Fruit fly (Drosophila melanogaster): ENCODE measurements around the gene Srlp.

Srlp gene

DNA sequence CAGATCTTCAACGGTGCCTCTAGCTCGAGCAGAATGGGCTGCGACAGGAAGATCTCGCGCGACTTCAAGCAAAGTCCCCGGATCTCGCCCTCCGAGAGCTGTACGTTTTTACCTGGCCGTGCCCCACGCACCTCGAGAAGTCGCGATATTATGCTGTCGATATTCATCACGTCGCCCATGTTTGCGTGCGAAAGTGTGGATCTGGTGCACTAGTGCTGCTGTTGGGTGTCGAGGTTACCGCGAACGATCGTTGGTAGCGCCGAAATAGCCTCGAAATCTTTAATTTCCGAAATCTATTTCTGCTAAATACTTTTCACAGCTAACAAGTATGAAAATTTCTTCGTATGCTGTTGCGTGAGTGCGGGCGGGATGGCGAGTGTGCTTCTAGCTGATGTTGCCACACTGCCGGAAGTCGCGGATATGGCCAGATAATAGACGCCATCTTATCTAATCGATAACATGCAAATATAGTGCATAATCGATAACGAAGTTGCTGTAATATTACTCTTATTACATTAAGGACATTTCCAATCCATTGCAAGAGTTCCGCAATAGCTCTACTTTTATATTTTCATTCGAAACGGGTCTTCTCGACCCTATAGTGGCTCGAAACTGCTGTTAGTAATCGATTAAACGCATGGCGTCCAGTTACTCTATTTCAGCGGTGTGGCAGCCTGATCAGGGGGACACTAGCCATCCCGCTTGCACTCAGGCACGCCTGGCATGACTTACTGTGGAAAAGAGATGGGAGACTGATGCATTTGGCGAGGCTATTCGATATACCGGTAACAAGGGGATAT lies 8.2 kb upstream of the Srlp start, which contains the start of gene Pp1-87B (continued):
- peak in 1 of 2 experiments; percentile 30 for TF ChIP-seq Dfd (GFP tag; optimal IDR thresholded peaks at IDR 0.05)
- no peak for TF ChIP-seq her (GFP tag; optimal IDR thresholded peaks at IDR 0.05)
- TF ChIP-seq trh (GFP tag; optimal IDR thresholded peaks at IDR 0.05) = no peak
- TF ChIP-seq CG18764 (GFP tag; optimal IDR thresholded peaks at IDR 0.05) = no peak
- TF ChIP-seq Chrac-16 (GFP tag; optimal IDR thresholded peaks at IDR 0.05) = no peak
- no peak for TF ChIP-seq NfI (GFP tag; optimal IDR thresholded peaks at IDR 0.05)
- TF ChIP-seq CG17186 (GFP tag; optimal IDR thresholded peaks at IDR 0.05) = peak; percentile 54
- TF ChIP-seq Optix (GFP tag; IDR thresholded peaks at IDR 0.05) = no peak
- no peak for TF ChIP-seq CG3281 (GFP tag; optimal IDR thresholded peaks at IDR 0.05)
- no peak for TF ChIP-seq CG14050 (GFP tag; IDR thresholded peaks at IDR 0.05)
- 0 out of 2 replicates have a peak, but pooled peaks have one; percentile 13 for TF ChIP-seq CG9215 (GFP tag; IDR thresholded peaks at IDR 0.05)
- TF ChIP-seq CG6175 (GFP tag; IDR thresholded peaks at IDR 0.05) = no peak
- peak; percentile 39 for TF ChIP-seq CG30403 (GFP tag; optimal IDR thresholded peaks at IDR 0.05)
- peak; percentile 55; the same call in 2 of the 3 replicates for TF ChIP-seq CG6791 (GFP tag; IDR thresholded peaks at IDR 0.05; ENCODE audit: partially characterized antibody)
- TF ChIP-seq CG1602 (GFP tag; optimal IDR thresholded peaks at IDR 0.05) = no peak
- no peak for TF ChIP-seq dati (GFP tag; IDR thresholded peaks at IDR 0.05)
- no peak for TF ChIP-seq CG6654 (GFP tag; optimal IDR thresholded peaks at IDR 0.05)
- TF ChIP-seq HLH3B (GFP tag; IDR thresholded peaks at IDR 0.05) = no peak
- TF ChIP-seq ash1 (GFP tag; optimal IDR thresholded peaks at IDR 0.05) = no peak
- TF ChIP-seq Tbp (GFP tag; optimal IDR thresholded peaks at IDR 0.05) = peak; percentile 21
- TF ChIP-seq CG11247 (GFP tag; IDR thresholded peaks at IDR 0.05) = no peak
- peak; percentile 25; the same call in 1 of the 2 replicates for TF ChIP-seq inv (GFP tag; IDR thresholded peaks at IDR 0.05; ENCODE audit: partially characterized antibody)
- no peak for TF ChIP-seq so (GFP tag; IDR thresholded peaks at IDR 0.05)
- TF ChIP-seq CG4730 (GFP tag; IDR thresholded peaks at IDR 0.05) = no peak
- no peak for TF ChIP-seq gt (GFP tag; IDR thresholded peaks at IDR 0.05)
- TF ChIP-seq chm (GFP tag; IDR thresholded peaks at IDR 0.05) = 0 out of 2 replicates have a peak, but pooled peaks have one; percentile 52
- peak; percentile 25; the same call in 1 of the 2 replicates for TF ChIP-seq amos (GFP tag; IDR thresholded peaks at IDR 0.05; ENCODE audit: partially characterized antibody)
- TF ChIP-seq CG2116 (GFP tag; optimal IDR thresholded peaks at IDR 0.05) = peak; percentile 66
- peak; percentile 17 for TF ChIP-seq gfzf (GFP tag; optimal IDR thresholded peaks at IDR 0.05)
- TF ChIP-seq CG14441 (GFP tag; IDR thresholded peaks at IDR 0.05) = no peak
- TF ChIP-seq mirr (GFP tag; optimal IDR thresholded peaks at IDR 0.05) = peak; percentile 2
- no peak for TF ChIP-seq Mrtf (GFP tag; IDR thresholded peaks at IDR 0.05)
- no peak for TF ChIP-seq Dip2 (GFP tag; IDR thresholded peaks at IDR 0.05)
- TF ChIP-seq Fer1 (GFP tag; optimal IDR thresholded peaks at IDR 0.05) = peak; percentile 14
- peak; percentile 28 for TF ChIP-seq trem (tag; optimal IDR thresholded peaks at IDR 0.05)
- TF ChIP-seq toy (GFP tag; IDR thresholded peaks at IDR 0.05) = no peak
- TF ChIP-seq bigmax (GFP tag; optimal IDR thresholded peaks at IDR 0.05) = no peak
- TF ChIP-seq Hr78 (GFP tag; optimal IDR thresholded peaks at IDR 0.05) = no peak
- peak; percentile 66; the same call in 2 of the 3 replicates for TF ChIP-seq HLH4C (GFP tag; IDR thresholded peaks at IDR 0.05; ENCODE audit: partially characterized antibody)
- peak; percentile 76 for TF ChIP-seq CG14710 (tag; optimal IDR thresholded peaks at IDR 0.05)
- TF ChIP-seq ci (GFP tag; IDR thresholded peaks at IDR 0.05) = 0 out of 3 replicates have a peak, but pooled peaks have one; percentile 5
- TF ChIP-seq CG11560 (tag; IDR thresholded peaks at IDR 0.05) = peak; percentile 100
- TF ChIP-seq odd (GFP tag; optimal IDR thresholded peaks at IDR 0.05) = no peak
- TF ChIP-seq CG7745 (tag; optimal IDR thresholded peaks at IDR 0.05) = no peak
- peak; percentile 36 for TF ChIP-seq CG12104 (GFP tag; optimal IDR thresholded peaks at IDR 0.05)
- TF ChIP-seq crp (GFP tag; optimal IDR thresholded peaks at IDR 0.05) = peak in 1 of 2 experiments; percentile 8
- peak; percentile 34 for TF ChIP-seq CG18262 (tag; optimal IDR thresholded peaks at IDR 0.05)
- TF ChIP-seq CG8281 (tag; optimal IDR thresholded peaks at IDR 0.05) = no peak
- TF ChIP-seq CG9797 (GFP tag; optimal IDR thresholded peaks at IDR 0.05) = peak; percentile 49
